Fruit fly (Drosophila melanogaster) whole organism, prepupa: Measurements from ENCODE around the gene CG4701.
"Not testable (repeated sequence)": the region's sequence is repeated elsewhere in the genome, so short reads cannot be mapped to it uniquely, and the experiment has no call there.

Source experiments
- CG10631 ChIP-seq: fragments of 200-800 bp; sonication (Bioruptor generic); optimal IDR thresholded peaks from 2 replicates; lab custom pipeline; 2016; ENCODE audit warnings: missing biosample characterization, missing genetic modification characterization
- CG10669 ChIP-seq: fragments of 200-800 bp; sonication (Bioruptor generic); optimal IDR thresholded peaks from 3 replicates; lab custom pipeline; 2018; ENCODE audit warnings: missing biosample characterization, mild to moderate bottlenecking, missing genetic modification characterization, moderate library complexity
- CG11762 ChIP-seq: fragments of 200-800 bp; sonication (Bioruptor generic); optimal IDR thresholded peaks from 3 replicates; lab custom pipeline; 2016; ENCODE audit warnings: missing biosample characterization, missing genetic modification characterization; ENCODE audit not compliant: insufficient read depth
- CG15336 ChIP-seq: fragments of 200-800 bp; sonication (Bioruptor generic); IDR thresholded peaks from 2 replicates; pipeline ENCODE4 v1.3.6; 2022; ENCODE audit warnings: missing biosample characterization, missing genetic modification characterization
- CG16779 ChIP-seq: fragments of 200-800 bp; sonication (Bioruptor generic); optimal IDR thresholded peaks from 3 replicates; lab custom pipeline; 2017; ENCODE audit warnings: missing biosample characterization, mild to moderate bottlenecking, missing genetic modification characterization
- CG31627 ChIP-seq: fragments of 200-800 bp; sonication (Bioruptor generic); optimal IDR thresholded peaks from 3 replicates; lab custom pipeline; 2016; ENCODE audit warnings: missing biosample characterization, missing genetic modification characterization
- CG4318 ChIP-seq: fragments of 200-800 bp; sonication (Bioruptor generic); optimal IDR thresholded peaks from 3 replicates; lab custom pipeline; 2017; ENCODE audit warnings: missing biosample characterization, mild to moderate bottlenecking, missing genetic modification characterization
- CG6163 ChIP-seq: fragments of 200-800 bp; sonication (Bioruptor generic); IDR thresholded peaks from 3 replicates; pipeline ENCODE4 v1.3.6; 2022; ENCODE audit warnings: missing biosample characterization, missing genetic modification characterization
- CG6276 ChIP-seq: fragments of 200-800 bp; sonication (Bioruptor generic); optimal IDR thresholded peaks from 2 replicates; lab custom pipeline; 2017; ENCODE audit warnings: missing biosample characterization, mild to moderate bottlenecking, missing genetic modification characterization
- CG6792 ChIP-seq: fragments of 200-800 bp; sonication (Bioruptor generic); optimal IDR thresholded peaks from 3 replicates; lab custom pipeline; 2016; ENCODE audit warnings: missing biosample characterization, missing genetic modification characterization
- CG8319 ChIP-seq: fragments of 200-800 bp; sonication (Bioruptor generic); optimal IDR thresholded peaks from 3 replicates; lab custom pipeline; 2016; ENCODE audit warnings: missing biosample characterization, missing genetic modification characterization
- CG9139 ChIP-seq: fragments of 200-800 bp; sonication (Bioruptor generic); optimal IDR thresholded peaks from 3 replicates; lab custom pipeline; 2017; ENCODE audit warnings: missing biosample characterization, mild to moderate bottlenecking, missing genetic modification characterization
- Gug ChIP-seq: fragments of 200-800 bp; sonication (Bioruptor generic); IDR thresholded peaks from 2 replicates; pipeline ENCODE4 v1.3.6; 2022; ENCODE audit warnings: missing biosample characterization, missing genetic modification characterization
- Met ChIP-seq: fragments of 200-800 bp; sonication (Bioruptor generic); optimal IDR thresholded peaks from 3 replicates; lab custom pipeline; 2016; ENCODE audit warnings: missing biosample characterization, missing genetic modification characterization
- OdsH ChIP-seq: fragments of 200-800 bp; sonication (Bioruptor generic); optimal IDR thresholded peaks from 3 replicates; lab custom pipeline; 2016; ENCODE audit warnings: missing biosample characterization, missing genetic modification characterization
- Smox ChIP-seq: fragments of 200-800 bp; sonication (Bioruptor generic); optimal IDR thresholded peaks from 3 replicates; lab custom pipeline; 2016; ENCODE audit warnings: missing biosample characterization, missing genetic modification characterization
- Sox102F ChIP-seq: fragments of 200-800 bp; sonication (Bioruptor generic); optimal IDR thresholded peaks from 2 replicates; lab custom pipeline; 2016; ENCODE audit warnings: missing biosample characterization, mild to moderate bottlenecking, missing genetic modification characterization
- Sox14 ChIP-seq: fragments of 200-800 bp; sonication (Bioruptor generic); optimal IDR thresholded peaks from 3 replicates; lab custom pipeline; 2016; ENCODE audit warnings: missing biosample characterization, missing genetic modification characterization
- esn ChIP-seq: fragments of 200-800 bp; sonication (Bioruptor generic); optimal IDR thresholded peaks from 2 replicates; lab custom pipeline; 2016; ENCODE audit warnings: missing biosample characterization, mild to moderate bottlenecking, missing genetic modification characterization, moderate library complexity
- fd59A ChIP-seq: fragments of 200-800 bp; sonication (Bioruptor generic); optimal IDR thresholded peaks from 2 replicates; lab custom pipeline; 2017; ENCODE audit warnings: missing biosample characterization, mild to moderate bottlenecking, missing genetic modification characterization, missing genetic modification reagents
- fkh ChIP-seq: fragments of 200-800 bp; sonication (Bioruptor generic); optimal IDR thresholded peaks from 3 replicates; lab custom pipeline; 2017; ENCODE audit warnings: missing biosample characterization, mild to moderate bottlenecking, missing genetic modification characterization, moderate library complexity
- lz ChIP-seq: fragments of 200-800 bp; sonication (Bioruptor generic); optimal IDR thresholded peaks from 3 replicates; lab custom pipeline; 2016; ENCODE audit warnings: missing biosample characterization, missing genetic modification characterization
- pdm3 ChIP-seq: fragments of 200-800 bp; sonication (Bioruptor generic); optimal IDR thresholded peaks from 3 replicates; lab custom pipeline; 2016; ENCODE audit warnings: missing biosample characterization, missing genetic modification characterization
- salr ChIP-seq, 2 experiments: fragments of 200-800 bp; sonication (Bioruptor generic); optimal IDR thresholded peaks; 3 replicates each; lab custom pipeline; 2016 to 2018; ENCODE audit warnings: missing biosample characterization in 2 of 2, missing genetic modification characterization in 2 of 2, mild to moderate bottlenecking in 1 of 2
- svp ChIP-seq: fragments of 200-800 bp; sonication (Bioruptor generic); peaks from one replicate; lab custom pipeline; 2016; ENCODE audit warnings: missing biosample characterization, missing genetic modification characterization

The CG4701 gene

dm6 chr2L:14765608-14766007, at the start of gene CG4701:
Gene CG4701, plus strand, starts transcription at chr2L:14765908.
- no peak for TF ChIP-seq OdsH (GFP tag; lab: Kevin White, UChicago)
- TF ChIP-seq Met, result no peak
- no peak for TF ChIP-seq pdm3 (GFP tag; lab: Kevin White, UChicago)

DNA sequence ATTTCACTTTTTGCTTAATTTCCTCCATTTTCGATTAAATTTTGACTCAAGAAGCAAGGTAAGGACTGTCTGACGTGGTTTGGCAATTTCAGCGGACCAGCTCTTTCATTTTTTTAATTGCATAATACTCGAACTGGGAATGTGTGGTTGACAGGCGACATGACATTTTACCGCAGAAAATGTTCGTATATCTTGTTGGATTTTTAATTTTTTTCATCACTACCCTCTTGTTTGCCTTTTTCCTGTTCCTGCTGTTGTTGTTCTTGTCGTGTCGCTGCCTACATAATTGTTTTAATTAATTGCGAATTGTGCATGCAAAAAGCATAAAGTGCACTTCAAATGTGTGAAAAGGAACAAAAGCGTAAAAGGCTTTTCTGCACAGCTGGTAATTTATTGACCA, 35.6 kb upstream of the CG4701 start, which contains the start of gene CG42685:
Gene CG42685 (minus strand): TSS at position 101 of the 400 bp plus-strand sequence.
- TF ChIP-seq CG4318 (GFP tag; lab: Kevin White, UChicago) (no peak), Smox (GFP tag; lab: Kevin White, UChicago) (no peak), fkh (GFP tag; lab: Kevin White, UChicago) (no peak), CG6276 (GFP tag; lab: Kevin White, UChicago) (no peak), pdm3 (GFP tag; lab: Kevin White, UChicago) (no peak), CG16779 (tag; lab: Kevin White, UChicago) (no peak), CG6163 (no peak)

dm6 chr2L:14735543-14735942, 30.2 kb upstream of the CG4701 start, which contains the start of gene CG31835:
Gene CG31835, plus strand, starts transcription at chr2L:14735843.
- not testable (repeated sequence) for TF ChIP-seq Gug (GFP tag; lab: Robert Waterston, UW); fkh (GFP tag; lab: Kevin White, UChicago); CG6792

DNA sequence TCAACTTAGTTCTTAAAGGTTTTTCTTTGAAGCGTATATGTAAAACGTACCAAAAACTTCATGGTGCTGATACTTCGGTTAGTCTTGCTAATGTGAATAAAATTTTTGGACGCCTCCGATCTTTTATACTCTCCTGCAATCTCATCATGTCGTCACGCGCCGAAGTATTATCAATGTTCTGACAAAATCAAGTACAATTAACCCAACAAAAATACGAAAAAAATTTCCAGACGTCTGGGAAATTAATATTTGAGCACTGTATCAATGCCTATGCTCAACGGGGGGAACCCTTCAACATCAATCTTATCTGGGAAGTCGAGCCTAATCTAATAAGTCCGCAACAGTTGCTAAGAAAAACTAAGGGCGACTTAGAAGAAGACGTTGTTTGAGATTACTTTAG, 28.0 kb upstream of the CG4701 start, which contains the start of gene CG31775:
Gene CG31775 (minus strand): TSS at position 101 of the 400 bp plus-strand sequence.
- TF ChIP-seq pdm3 (GFP tag; lab: Kevin White, UChicago); fd59A; CG8319 (GFP tag; lab: Kevin White, UChicago): not testable (repeated sequence)

dm6 chr2L:14739614-14740013, 26.1 kb upstream of the CG4701 start, which contains the start of gene CG42585:
Gene CG42585, plus strand, starts transcription at chr2L:14739914.
- not testable (repeated sequence) for TF ChIP-seq fkh, CG11762, svp (GFP tag; lab: Kevin White, UChicago)

dm6 chr2L:14741740-14742139, 24.0 kb upstream of the CG4701 start, which contains the start of gene CG42586:
Gene CG42586, minus strand, starts transcription at chr2L:14741840.
- TF ChIP-seq CG15336 (GFP tag; lab: Robert Waterston, UW); CG4318 (GFP tag; lab: Kevin White, UChicago); CG9139 (GFP tag; lab: Kevin White, UChicago): not testable (repeated sequence)

dm6 chr2L:14742893-14743292, 22.8 kb upstream of the CG4701 start, which contains the start of gene CG34166:
Gene CG34166, plus strand, starts transcription at chr2L:14743193.
- not testable (repeated sequence) for TF ChIP-seq CG16779 (tag; lab: Kevin White, UChicago); CG10631 (GFP tag; lab: Kevin White, UChicago); Sox102F (GFP tag; lab: Kevin White, UChicago)

DNA sequence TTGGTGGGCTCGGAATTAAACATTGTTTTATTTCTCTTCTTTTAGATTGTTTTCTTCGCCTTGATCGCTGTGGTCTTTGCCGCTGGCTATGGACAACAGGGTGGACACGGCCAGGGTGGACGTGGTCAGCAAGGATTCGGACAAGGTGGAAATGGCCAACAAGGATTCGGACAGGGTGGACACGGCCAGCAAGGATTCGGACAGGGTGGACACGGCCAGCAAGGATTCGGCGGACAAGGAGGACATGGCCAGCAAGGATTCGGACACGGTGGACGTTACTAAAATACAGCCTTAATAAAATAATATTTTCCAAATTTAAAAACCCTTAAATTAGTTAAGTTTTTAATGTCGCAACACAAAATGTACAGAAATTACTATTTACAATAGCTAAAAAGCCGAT, 22.4 kb upstream of the CG4701 start:
- TF ChIP-seq CG10669 (no peak), lz (no peak), CG11762 (GFP tag; lab: Kevin White, UChicago) (no peak), salr (GFP tag; optimal IDR thresholded peaks at IDR 0.05; lab: Kevin White, UChicago) (no peak), Sox14 (GFP tag; lab: Kevin White, UChicago) (no peak), Met (no peak), Sox102F (GFP tag; lab: Kevin White, UChicago) (no peak), Gug (GFP tag; lab: Robert Waterston, UW) (no peak), CG31627 (GFP tag; lab: Kevin White, UChicago) (no peak), esn (GFP tag; lab: Kevin White, UChicago) (no peak), fkh (GFP tag; lab: Kevin White, UChicago) (no peak)
